Worm (Caenorhabditis elegans) whole organism, L4 larva: ENCODE data around the gene C16C4.18.
A peak's percentile ranks its signal among the peaks of the same experiment; 100 is the strongest.

Source experiments
- F10B5.3 ChIP-seq: sonication (generic microtip); optimal IDR thresholded peaks from 2 replicates; lab custom pipeline; 2016; ENCODE audit warnings: mild to moderate bottlenecking, missing genetic modification characterization, missing compliant biosample characterization
- F37D6.2 ChIP-seq: sonication (generic microtip); optimal IDR thresholded peaks from 2 replicates; lab custom pipeline; 2016; ENCODE audit warnings: mild to moderate bottlenecking, missing genetic modification characterization, missing compliant biosample characterization
- F44E2.7 ChIP-seq: fragments of 200-800 bp; sonication (Bioruptor generic); IDR thresholded peaks from 2 replicates; pipeline ENCODE4 v2.1.2; 2022; ENCODE audit warnings: missing genetic modification characterization, missing compliant biosample characterization
- R02D3.7 ChIP-seq: fragments of 150-350 bp; sonication (generic microtip); optimal IDR thresholded peaks from 3 replicates; lab custom pipeline; 2014; ENCODE audit warnings: missing biosample characterization, missing genetic modification characterization
- T26A8.4 ChIP-seq: fragments of 200-800 bp; sonication (Bioruptor generic); IDR thresholded peaks from 2 replicates; pipeline ENCODE4 v1.3.6; 2022; ENCODE audit warnings: missing genetic modification characterization, missing compliant biosample characterization
- arid-1 ChIP-seq: fragments of 200-800 bp; sonication (Bioruptor generic); conservative IDR thresholded peaks from 2 replicates; pipeline ENCODE4 v1.3.6; 2022; ENCODE audit warnings: missing genetic modification reagents, missing genetic modification characterization, missing compliant biosample characterization
- ceh-44 ChIP-seq: fragments of 200-800 bp; sonication (Bioruptor generic); IDR thresholded peaks from 2 replicates; pipeline ENCODE4 v1.3.6; 2022; ENCODE audit warnings: missing genetic modification reagents, missing genetic modification characterization, missing compliant biosample characterization
- ceh-82 ChIP-seq: sonication (generic microtip); optimal IDR thresholded peaks from 2 replicates; lab custom pipeline; 2017; ENCODE audit warnings: missing biosample characterization, missing genetic modification characterization
- daf-12 ChIP-seq: fragments of 150-350 bp; optimal IDR thresholded peaks from 2 replicates; lab custom pipeline; 2014; ENCODE audit warnings: missing biosample characterization, missing genetic modification reagents, missing genetic modification characterization
- daf-16 ChIP-seq, 3 experiments: sonication (generic microtip); optimal IDR thresholded peaks; 2 replicates each; lab custom pipeline; 2016 to 2017; ENCODE audit warnings: missing genetic modification characterization in 3 of 3, missing genetic modification reagents in 3 of 3, mild to moderate bottlenecking in 2 of 3, missing compliant biosample characterization in 2 of 3, missing biosample characterization in 1 of 3, moderate library complexity in 1 of 3
- daf-19 ChIP-seq: fragments of 200-800 bp; sonication (Bioruptor generic); conservative IDR thresholded peaks from 2 replicates; pipeline ENCODE4 v1.3.6; 2022; ENCODE audit warnings: missing genetic modification characterization, missing compliant biosample characterization
- dmd-6 ChIP-seq: fragments of 200-800 bp; sonication (Bioruptor generic); IDR thresholded peaks from 2 replicates; pipeline ENCODE4 v1.3.6; 2022; ENCODE audit warnings: missing genetic modification reagents, missing genetic modification characterization, missing compliant biosample characterization
- dmd-8 ChIP-seq: fragments of 200-800 bp; sonication (Bioruptor generic); IDR thresholded peaks from 2 replicates; pipeline ENCODE4 v1.3.6; 2022; ENCODE audit warnings: missing genetic modification characterization, missing compliant biosample characterization
- dpl-1 ChIP-seq: fragments of 150-350 bp; optimal IDR thresholded peaks from 2 replicates; lab custom pipeline; 2014; ENCODE audit warnings: missing biosample characterization, missing genetic modification reagents, missing genetic modification characterization
- hif-1 ChIP-seq, 2 experiments: sonication (generic microtip); optimal IDR thresholded peaks; 2 replicates each; lab custom pipeline; 2016 to 2017; ENCODE audit warnings: missing compliant biosample characterization in 2 of 2, missing genetic modification characterization in 2 of 2, missing genetic modification reagents in 2 of 2, missing genotype in 2 of 2, mild to moderate bottlenecking in 1 of 2
- hlh-11 ChIP-seq: fragments of 200-800 bp; sonication (Bioruptor generic); optimal IDR thresholded peaks from 2 replicates; lab custom pipeline; 2018; ENCODE audit warnings: mild to moderate bottlenecking, missing genetic modification characterization, missing compliant biosample characterization
- hlh-30 ChIP-seq: sonication (generic microtip); optimal IDR thresholded peaks from 2 replicates; lab custom pipeline; 2017; ENCODE audit warnings: antibody characterized with exemption, mild to moderate bottlenecking, missing genetic modification characterization, missing compliant biosample characterization; ENCODE audit not compliant: insufficient read depth
- jun-1 ChIP-seq: fragments of 150-350 bp; optimal IDR thresholded peaks from 2 replicates; lab custom pipeline; 2014; ENCODE audit warnings: missing biosample characterization, missing genetic modification reagents, missing genetic modification characterization
- lin-1 ChIP-seq: fragments of 200-800 bp; sonication (Bioruptor generic); IDR thresholded peaks from 2 replicates; pipeline ENCODE4 v1.3.6; 2022; ENCODE audit warnings: missing genetic modification reagents, missing genetic modification characterization, missing compliant biosample characterization
- lin-13 ChIP-seq: fragments of 150-350 bp; optimal IDR thresholded peaks from 2 replicates; lab custom pipeline; 2014; ENCODE audit warnings: missing biosample characterization, missing genetic modification reagents, missing genetic modification characterization
- lin-38 ChIP-seq: fragments of 200-800 bp; sonication (Bioruptor generic); IDR thresholded peaks from 2 replicates; pipeline ENCODE4 v1.3.6; 2022; ENCODE audit warnings: missing genetic modification reagents, missing genetic modification characterization, missing compliant biosample characterization
- lin-39 ChIP-seq: fragments of 150-350 bp; optimal IDR thresholded peaks from 2 replicates; lab custom pipeline; 2014; ENCODE audit warnings: missing biosample characterization, missing genetic modification reagents, missing genetic modification characterization
- madf-5 ChIP-seq, 2 experiments: fragments of 200-800 bp; sonication (Bioruptor generic); IDR thresholded peaks; 2 replicates each; pipeline ENCODE4 v1.3.6; 2022; ENCODE audit warnings: missing compliant biosample characterization in 2 of 2, missing genetic modification characterization in 2 of 2
- mdt-29 ChIP-seq: fragments of 200-800 bp; sonication (Bioruptor generic); IDR thresholded peaks from 2 replicates; pipeline ENCODE4 v1.3.6; 2022; ENCODE audit warnings: missing genetic modification reagents, missing genetic modification characterization, missing compliant biosample characterization
- mes-2 ChIP-seq: sonication (generic microtip); optimal IDR thresholded peaks from 2 replicates; lab custom pipeline; 2016; ENCODE audit warnings: missing genotype, mild to moderate bottlenecking, missing genetic modification characterization, missing compliant biosample characterization; ENCODE audit not compliant: poor library complexity, severe bottlenecking
- mxl-2 ChIP-seq: fragments of 200-800 bp; sonication (Bioruptor generic); conservative IDR thresholded peaks from 2 replicates; pipeline ENCODE4 v1.3.6; 2022; ENCODE audit warnings: missing genetic modification reagents, missing genetic modification characterization, missing compliant biosample characterization
- mxl-3 ChIP-seq: fragments of 200-800 bp; sonication (Bioruptor generic); optimal IDR thresholded peaks from 2 replicates; lab custom pipeline; 2018; ENCODE audit warnings: mild to moderate bottlenecking, missing genetic modification characterization, missing compliant biosample characterization
- nhr-10 ChIP-seq: fragments of 150-350 bp; optimal IDR thresholded peaks from 2 replicates; lab custom pipeline; 2014; ENCODE audit warnings: missing biosample characterization, missing genetic modification characterization
- nhr-11 ChIP-seq: fragments of 150-350 bp; optimal IDR thresholded peaks from 2 replicates; lab custom pipeline; 2014; ENCODE audit warnings: missing biosample characterization, missing genetic modification characterization
- nhr-28 ChIP-seq: fragments of 150-350 bp; optimal IDR thresholded peaks from 2 replicates; lab custom pipeline; 2014; ENCODE audit warnings: missing biosample characterization, missing genetic modification characterization
- nhr-48 ChIP-seq: sonication (generic microtip); optimal IDR thresholded peaks from 2 replicates; lab custom pipeline; 2016; ENCODE audit warnings: mild to moderate bottlenecking, missing genetic modification characterization, missing compliant biosample characterization
- nhr-77 ChIP-seq: fragments of 150-350 bp; optimal IDR thresholded peaks from 2 replicates; lab custom pipeline; 2014; ENCODE audit warnings: missing biosample characterization, missing genetic modification characterization
- pqm-1 ChIP-seq: sonication (generic microtip); optimal IDR thresholded peaks from 2 replicates; lab custom pipeline; 2017; ENCODE audit warnings: missing biosample characterization, missing genetic modification characterization
- sdz-12 ChIP-seq: fragments of 200-800 bp; sonication (Bioruptor generic); optimal IDR thresholded peaks from 2 replicates; lab custom pipeline; 2018; ENCODE audit warnings: mild to moderate bottlenecking, missing genetic modification characterization, missing compliant biosample characterization
- snpc-1.2 ChIP-seq: fragments of 200-800 bp; sonication (Bioruptor generic); IDR thresholded peaks from 2 replicates; pipeline ENCODE4 v1.3.6; 2022; ENCODE audit warnings: missing genetic modification reagents, missing genetic modification characterization, missing compliant biosample characterization
- spr-3 ChIP-seq: fragments of 200-800 bp; sonication (Bioruptor generic); optimal IDR thresholded peaks from 2 replicates; lab custom pipeline; 2018; ENCODE audit warnings: mild to moderate bottlenecking, missing genetic modification characterization, missing compliant biosample characterization
- tra-1 ChIP-seq: fragments of 200-800 bp; sonication (Bioruptor generic); IDR thresholded peaks from 2 replicates; pipeline ENCODE4 v1.3.6; 2022; ENCODE audit warnings: missing genetic modification reagents, missing genetic modification characterization, missing compliant biosample characterization
- unc-62 ChIP-seq, 3 experiments: fragments of 150-350 bp in 1 of 3; sonication (generic microtip); optimal IDR thresholded peaks in 2 of 3; peaks in 1 of 3; 1 replicate in 1 of 3; 2 replicates in 2 of 3; lab custom pipeline; 2014 to 2017; ENCODE audit warnings: missing biosample characterization in 3 of 3, missing genetic modification characterization in 3 of 3, missing genetic modification reagents in 3 of 3, missing genotype in 1 of 3
- zag-1 ChIP-seq: fragments of 150-350 bp; optimal IDR thresholded peaks from 2 replicates; lab custom pipeline; 2014; ENCODE audit warnings: missing biosample characterization, missing genetic modification characterization
- zip-2 ChIP-seq: fragments of 150-350 bp; optimal IDR thresholded peaks from 2 replicates; lab custom pipeline; 2014; ENCODE audit warnings: missing biosample characterization, missing genetic modification characterization
- ztf-11 ChIP-seq: fragments of 150-350 bp; optimal IDR thresholded peaks from 2 replicates; lab custom pipeline; 2014; ENCODE audit warnings: missing biosample characterization, missing genetic modification characterization

C16C4.18 gene

ce11 chrII:1819944-1820570, 41.1 kb downstream of the C16C4.18 start, which contains the start of gene fbxc-19 (continued):
- TF ChIP-seq unc-62 (GFP tag; optimal IDR thresholded peaks at IDR 0.05 in 1 of 2; lab: Kevin White, UChicago) (no peak), unc-62 (tag; optimal IDR thresholded peaks at IDR 0.05; lab: Kevin White, UChicago) (no peak), spr-3 (GFP tag; lab: Kevin White, UChicago) (no peak), pqm-1 (tag; lab: Kevin White, UChicago) (peak; percentile 87), lin-13 (GFP tag; lab: Kevin White, UChicago) (no peak), dpl-1 (peak; percentile 27), dmd-8 (no peak), daf-19 (GFP tag; lab: Robert Waterston, UW) (no peak), hlh-30 (peak; percentile 69), F37D6.2 (tag; lab: Kevin White, UChicago) (no peak), F44E2.7 (GFP tag; lab: Robert Waterston, UW) (no peak), lin-38 (GFP tag; lab: Robert Waterston, UW) (no peak), T26A8.4 (GFP tag; lab: Robert Waterston, UW) (no peak), ztf-11 (tag; lab: Kevin White, UChicago) (no peak), mxl-3 (peak; percentile 14), snpc-1.2 (GFP tag; lab: Robert Waterston, UW) (no peak), zip-2 (peak; percentile 99), mxl-2 (no peak), nhr-28 (tag; lab: Kevin White, UChicago) (peak; percentile 83), hlh-11 (tag; lab: Kevin White, UChicago) (peak; percentile 95), madf-5 (GFP tag; IDR thresholded peaks at IDR 0.05; lab: Robert Waterston, UW) (no peak), nhr-48 (peak; percentile 31), R02D3.7 (no peak), lin-1 (GFP tag; lab: Robert Waterston, UW) (peak; percentile 44; the same call in 1 of the 2 replicates), nhr-11 (no peak), sdz-12 (GFP tag; lab: Kevin White, UChicago) (no peak), mes-2 (tag; lab: Kevin White, UChicago) (peak; percentile 47), nhr-77 (tag; lab: Kevin White, UChicago) (peak; percentile 86), zag-1 (tag; lab: Kevin White, UChicago) (no peak), mdt-29 (GFP tag; lab: Robert Waterston, UW) (no peak), dmd-6 (peak; percentile 90)

ce11 chrII:1818300-1818699, 42.8 kb downstream of the C16C4.18 start, which contains the start of gene fbxb-10:
Gene fbxb-10 (minus strand): TSS chrII:1818400.
- TF ChIP-seq ceh-44 (GFP tag; lab: Robert Waterston, UW), result no peak
- 0 out of 2 replicates have a peak, but pooled peaks have one; percentile 9 for TF ChIP-seq arid-1 (GFP tag; lab: Robert Waterston, UW)
- TF ChIP-seq, all 104 proteins: peak for 1

ce11 chrII:1816053-1816452, 45.1 kb downstream of the C16C4.18 start:
- TF ChIP-seq lin-39 (tag; lab: Kevin White, UChicago) (no peak), lin-1 (GFP tag; lab: Robert Waterston, UW) (no peak), ceh-82 (no peak), tra-1 (GFP tag; lab: Robert Waterston, UW) (no peak), nhr-10 (no peak), hif-1 (tag; optimal IDR thresholded peaks at IDR 0.05; lab: Kevin White, UChicago) (no peak), nhr-48 (no peak), F10B5.3 (no peak), dmd-8 (no peak), ztf-11 (tag; lab: Kevin White, UChicago) (no peak), daf-12 (tag; lab: Kevin White, UChicago) (no peak), daf-16 (GFP tag; optimal IDR thresholded peaks at IDR 0.05; lab: Kevin White, UChicago) (no peak), daf-16 (tag; optimal IDR thresholded peaks at IDR 0.05; lab: Kevin White, UChicago) (no peak), lin-38 (GFP tag; lab: Robert Waterston, UW) (no peak), jun-1 (tag; lab: Kevin White, UChicago) (no peak)
- TF ChIP-seq, all 104 proteins: peak for 0
